Worm (Caenorhabditis elegans): Measurements from ENCODE around the gene fipr-12.

The fipr-12 gene

ce11 chrV:9943039-9943438 lies at the start of gene fipr-12:
fipr-12 (plus strand) TSS chrV:9943339.
- TF ChIP-seq tbx-2 (tag; optimal IDR thresholded peaks at IDR 0.05) = no peak
- no peak for TF ChIP-seq ceh-31 (tag; optimal IDR thresholded peaks at IDR 0.05)
- no peak for TF ChIP-seq ttx-3 (tag; optimal IDR thresholded peaks at IDR 0.05)
- no peak for TF ChIP-seq elt-2 (tag; optimal IDR thresholded peaks at IDR 0.05)
- no peak for TF ChIP-seq hlh-13 (GFP tag; optimal IDR thresholded peaks at IDR 0.05)
- no peak for TF ChIP-seq ceh-19 (GFP tag; optimal IDR thresholded peaks at IDR 0.05)
- no peak for TF ChIP-seq lin-11 (tag; optimal IDR thresholded peaks at IDR 0.05)
- TF ChIP-seq ceh-34 (tag; optimal IDR thresholded peaks at IDR 0.05) = no peak
- no peak for TF ChIP-seq ceh-22 (tag; optimal IDR thresholded peaks at IDR 0.05)
- TF ChIP-seq dve-1 (tag; optimal IDR thresholded peaks at IDR 0.05) = no peak
- no peak for TF ChIP-seq fkh-10 (GFP tag; optimal IDR thresholded peaks at IDR 0.05)
- no peak for TF ChIP-seq ceh-24 (tag; optimal IDR thresholded peaks at IDR 0.05)
- no peak for TF ChIP-seq C38D4.7 (GFP tag; optimal IDR thresholded peaks at IDR 0.05)
- TF ChIP-seq syd-9 (tag; optimal IDR thresholded peaks at IDR 0.05) = no peak
- TF ChIP-seq hlh-30 (tag; optimal IDR thresholded peaks at IDR 0.05; ENCODE audit: insufficient read depth) = no peak
- no peak for TF ChIP-seq ztf-16 (tag; optimal IDR thresholded peaks at IDR 0.05)
- TF ChIP-seq nhr-11 (tag; optimal IDR thresholded peaks at IDR 0.05) = no peak
- TF ChIP-seq lim-6 (tag; optimal IDR thresholded peaks at IDR 0.05) = no peak

ce11 chrV:9899278-9899677 lies 43.9 kb upstream of the fipr-12 start, which contains the start of gene egl-47:
egl-47 (plus strand) TSS chrV:9899578.
- TF ChIP-seq pax-1 (tag; optimal IDR thresholded peaks at IDR 0.05) = no peak
- no peak for TF ChIP-seq ttx-3 (tag; optimal IDR thresholded peaks at IDR 0.05)
- TF ChIP-seq ama-1 (optimal IDR thresholded peaks at IDR 0.05) = no peak
- no peak for TF ChIP-seq ceh-2 (tag; optimal IDR thresholded peaks at IDR 0.05)
- TF ChIP-seq hlh-8 (tag; optimal IDR thresholded peaks at IDR 0.05) = no peak
- TF ChIP-seq unc-55 (GFP tag; optimal IDR thresholded peaks at IDR 0.05) = no peak
- no peak for TF ChIP-seq pag-3 (tag; optimal IDR thresholded peaks at IDR 0.05; ENCODE audit: borderline replicate concordance)
- no peak for TF ChIP-seq rnt-1 (tag; optimal IDR thresholded peaks at IDR 0.05)
- no peak for TF ChIP-seq tbx-2 (tag; optimal IDR thresholded peaks at IDR 0.05)
- no peak for TF ChIP-seq pqm-1 (tag; optimal IDR thresholded peaks at IDR 0.05)
- TF ChIP-seq fax-1 (tag; optimal IDR thresholded peaks at IDR 0.05) = no peak
- TF ChIP-seq nhr-232 (tag; optimal IDR thresholded peaks at IDR 0.05) = no peak
- TF ChIP-seq sdc-2 (tag; optimal IDR thresholded peaks at IDR 0.05) = no peak
- no peak for TF ChIP-seq elt-4 (tag; optimal IDR thresholded peaks at IDR 0.05)
- TF ChIP-seq unc-3 (GFP tag; conservative IDR thresholded peaks at IDR 0.05) = no peak
- TF ChIP-seq unc-3 (tag; optimal IDR thresholded peaks at IDR 0.05) = no peak

- TF ChIP-seq unc-3 (GFP tag; conservative IDR thresholded peaks at IDR 0.05) (no peak), unc-3 (tag; optimal IDR thresholded peaks at IDR 0.05) (no peak)
Measured at ce11 chrV:9901119-9901518, 42.0 kb upstream of the fipr-12 start.

- TF ChIP-seq ceh-30 (tag; optimal IDR thresholded peaks at IDR 0.05) = no peak
- no peak for TF ChIP-seq ceh-14 (tag; optimal IDR thresholded peaks at IDR 0.05)
- TF ChIP-seq C38D4.7 (GFP tag; optimal IDR thresholded peaks at IDR 0.05) = no peak
- no peak for TF ChIP-seq fkh-6 (tag; optimal IDR thresholded peaks at IDR 0.05)
- no peak for TF ChIP-seq rnt-1 (tag; optimal IDR thresholded peaks at IDR 0.05)
- TF ChIP-seq ceh-48 (tag; optimal IDR thresholded peaks at IDR 0.05) = no peak
- TF ChIP-seq C08G9.2 (tag; optimal IDR thresholded peaks at IDR 0.05) = no peak
- no peak for TF ChIP-seq Y22D7AL.16 (tag; optimal IDR thresholded peaks at IDR 0.05)
Measured at ce11 chrV:9906115-9906514, 37.0 kb upstream of the fipr-12 start, which contains the start of gene fipr-11. fipr-11 (minus strand) TSS chrV:9906215.
